Worm (Caenorhabditis elegans): ENCODE measurements around the gene fig-1.

The fig-1 gene

ce11 chrV:10970930-10971329 lies 10.1 kb downstream of the fig-1 start (continued):
- no peak for TF ChIP-seq atf-7 (tag; optimal IDR thresholded peaks at IDR 0.05)
- TF ChIP-seq zim-3 (tag; optimal IDR thresholded peaks at IDR 0.05), result no peak
- TF ChIP-seq cebp-1 (GFP tag; IDR thresholded peaks at IDR 0.05), result no peak
- TF ChIP-seq cebp-1 (tag; optimal IDR thresholded peaks at IDR 0.05), result no peak

ce11 chrV:10970070-10970469 lies 10.9 kb downstream of the fig-1 start, which contains the start of gene F17C11.22:
Gene F17C11.22, minus strand, starts transcription at chrV:10970170.
- no peak for TF ChIP-seq F55B11.4 (tag; optimal IDR thresholded peaks at IDR 0.05; ENCODE audit: borderline replicate concordance, insufficient read depth)
- TF ChIP-seq fkh-3 (tag; optimal IDR thresholded peaks at IDR 0.05), result no peak
- no peak for TF ChIP-seq snpc-4 (GFP tag; optimal IDR thresholded peaks at IDR 0.05)
- no peak for TF ChIP-seq snpc-4 (tag; optimal IDR thresholded peaks at IDR 0.05)
- TF ChIP-seq snpc-1.1 (tag; optimal IDR thresholded peaks at IDR 0.05; ENCODE audit: insufficient read depth), result no peak
- TF ChIP-seq lin-40 (tag; optimal IDR thresholded peaks at IDR 0.05), result no peak
- TF ChIP-seq F37B4.10 (GFP tag; IDR thresholded peaks at IDR 0.05), result no peak
- TF ChIP-seq unc-130 (GFP tag; optimal IDR thresholded peaks at IDR 0.05), result no peak
- TF ChIP-seq hrde-1 (tag; optimal IDR thresholded peaks at IDR 0.05; ENCODE audit: borderline replicate concordance), result no peak
- no peak for TF ChIP-seq madf-3 (GFP tag; IDR thresholded peaks at IDR 0.05)
- no peak for TF ChIP-seq athp-1 (tag; optimal IDR thresholded peaks at IDR 0.05)
- no peak for TF ChIP-seq lsy-27 (tag; optimal IDR thresholded peaks at IDR 0.05; ENCODE audit: borderline replicate concordance, insufficient read depth)
- TF ChIP-seq xnd-1 (tag; optimal IDR thresholded peaks at IDR 0.05), result no peak
- no peak for TF ChIP-seq F23B12.7 (tag; optimal IDR thresholded peaks at IDR 0.05; ENCODE audit: insufficient read depth)
- TF ChIP-seq let-607 (tag; optimal IDR thresholded peaks at IDR 0.05), result no peak
- TF ChIP-seq ets-4 (GFP tag; optimal IDR thresholded peaks at IDR 0.05), result no peak
- no peak for TF ChIP-seq snpc-3.4 (tag; optimal IDR thresholded peaks at IDR 0.05)
- TF ChIP-seq ceh-100 (GFP tag; IDR thresholded peaks at IDR 0.05), result no peak
- TF ChIP-seq aptf-3 (GFP tag; IDR thresholded peaks at IDR 0.05), result no peak

- TF ChIP-seq sdz-38 (tag; optimal IDR thresholded peaks at IDR 0.05) (no peak), zfh-2 (GFP tag; conservative IDR thresholded peaks at IDR 0.05) (no peak), sptf-2 (GFP tag; optimal IDR thresholded peaks at IDR 0.05) (no peak), snpc-1.3 (tag; optimal IDR thresholded peaks at IDR 0.05; ENCODE audit: insufficient read depth) (no peak), ceh-27 (GFP tag; optimal IDR thresholded peaks at IDR 0.05) (no peak), F57C9.4 (tag; optimal IDR thresholded peaks at IDR 0.05) (no peak), madf-3 (GFP tag; IDR thresholded peaks at IDR 0.05) (0 out of 2 replicates have a peak, but pooled peaks have one; percentile 15), madf-8 (GFP tag; conservative IDR thresholded peaks at IDR 0.05) (no peak), lin-40 (tag; optimal IDR thresholded peaks at IDR 0.05) (no peak), hmg-1.2 (GFP tag; IDR thresholded peaks at IDR 0.05) (no peak), T07F8.4 (tag; optimal IDR thresholded peaks at IDR 0.05) (peak; percentile 38), ccch-3 (GFP tag; optimal IDR thresholded peaks at IDR 0.05) (no peak), B0019.2 (GFP tag; conservative IDR thresholded peaks at IDR 0.05) (no peak), die-1 (tag; optimal IDR thresholded peaks at IDR 0.05) (no peak), cebp-1 (GFP tag; IDR thresholded peaks at IDR 0.05) (no peak), cebp-1 (tag; optimal IDR thresholded peaks at IDR 0.05) (no peak), dpff-1 (tag; optimal IDR thresholded peaks at IDR 0.05) (no peak), egl-44 (GFP tag; IDR thresholded peaks at IDR 0.05) (no peak), egl-18 (GFP tag; IDR thresholded peaks at IDR 0.05) (no peak), mes-4 (tag; optimal IDR thresholded peaks at IDR 0.05) (no peak), F33H1.4 (GFP tag; IDR thresholded peaks at IDR 0.05) (no peak), repo-1 (tag; optimal IDR thresholded peaks at IDR 0.05) (peak; percentile 74), C17E4.6 (GFP tag; IDR thresholded peaks at IDR 0.05) (no peak), fkh-3 (tag; optimal IDR thresholded peaks at IDR 0.05) (no peak), K11D2.4 (GFP tag; IDR thresholded peaks at IDR 0.05) (no peak), nhr-90 (tag; optimal IDR thresholded peaks at IDR 0.05) (no peak)
Measured at ce11 chrV:10967594-10968273, 13.3 kb downstream of the fig-1 start.
